Worm (Caenorhabditis elegans) whole organism, L4 larva: ENCODE results near the gene pitr-4.

Experiments used
- F26F4.8 ChIP-seq: fragments of 200-800 bp; sonication (Bioruptor generic); conservative IDR thresholded peaks from 2 replicates; pipeline ENCODE4 v1.3.6; 2022; ENCODE audit warnings: missing genetic modification characterization, missing compliant biosample characterization
- F37D6.2 ChIP-seq: sonication (generic microtip); optimal IDR thresholded peaks from 2 replicates; lab custom pipeline; 2016; ENCODE audit warnings: mild to moderate bottlenecking, missing genetic modification characterization, missing compliant biosample characterization
- F44E2.7 ChIP-seq: fragments of 200-800 bp; sonication (Bioruptor generic); IDR thresholded peaks from 2 replicates; pipeline ENCODE4 v2.1.2; 2022; ENCODE audit warnings: missing genetic modification characterization, missing compliant biosample characterization
- Y48G9A.11 ChIP-seq: fragments of 200-800 bp; sonication (Bioruptor generic); IDR thresholded peaks from 2 replicates; pipeline ENCODE4 v1.3.6; 2022; ENCODE audit warnings: missing genetic modification reagents, missing genetic modification characterization, missing compliant biosample characterization
- Y75B8A.6 ChIP-seq: fragments of 200-800 bp; sonication (Bioruptor generic); IDR thresholded peaks from 2 replicates; pipeline ENCODE4 v1.3.6; 2022; ENCODE audit warnings: missing genetic modification reagents, missing genetic modification characterization, missing compliant biosample characterization
- ZK546.5 ChIP-seq, 2 experiments: sonication (generic microtip); optimal IDR thresholded peaks; 2 replicates each; lab custom pipeline; 2017; ENCODE audit warnings: missing biosample characterization in 2 of 2, missing genetic modification characterization in 2 of 2
- aha-1 ChIP-seq: fragments of 150-350 bp; peaks from one replicate; lab custom pipeline; 2014; ENCODE audit warnings: missing biosample characterization, missing genetic modification characterization
- ama-1 ChIP-seq: fragments of 150-350 bp; optimal IDR thresholded peaks from 2 replicates; lab custom pipeline; 2014; ENCODE audit warnings: inconsistent platforms, mixed read lengths
- attf-4 ChIP-seq: sonication (generic microtip); optimal IDR thresholded peaks from 3 replicates; lab custom pipeline; 2017; ENCODE audit warnings: missing biosample characterization, missing genetic modification characterization
- ces-1 ChIP-seq: fragments of 150-350 bp; sonication (generic microtip); optimal IDR thresholded peaks from 4 replicates; lab custom pipeline; 2014; ENCODE audit warnings: missing biosample characterization, missing genetic modification reagents, missing genetic modification characterization
- ctbp-1 ChIP-seq: fragments of 200-800 bp; sonication (Bioruptor generic); IDR thresholded peaks from 2 replicates; pipeline ENCODE4 v1.3.6; 2022; ENCODE audit warnings: missing genetic modification reagents, missing genetic modification characterization, missing compliant biosample characterization
- daf-12 ChIP-seq: fragments of 150-350 bp; optimal IDR thresholded peaks from 2 replicates; lab custom pipeline; 2014; ENCODE audit warnings: missing biosample characterization, missing genetic modification reagents, missing genetic modification characterization
- daf-16 ChIP-seq, 3 experiments: sonication (generic microtip); optimal IDR thresholded peaks; 2 replicates each; lab custom pipeline; 2016 to 2017; ENCODE audit warnings: missing genetic modification characterization in 3 of 3, missing genetic modification reagents in 3 of 3, mild to moderate bottlenecking in 2 of 3, missing compliant biosample characterization in 2 of 3, missing biosample characterization in 1 of 3, moderate library complexity in 1 of 3
- dpl-1 ChIP-seq: fragments of 150-350 bp; optimal IDR thresholded peaks from 2 replicates; lab custom pipeline; 2014; ENCODE audit warnings: missing biosample characterization, missing genetic modification reagents, missing genetic modification characterization
- egl-43 ChIP-seq: fragments of 200-800 bp; sonication (Bioruptor generic); IDR thresholded peaks from 2 replicates; pipeline ENCODE4 v1.3.6; 2022; ENCODE audit warnings: missing genetic modification reagents, missing genetic modification characterization, missing compliant biosample characterization
- jun-1 ChIP-seq: fragments of 150-350 bp; optimal IDR thresholded peaks from 2 replicates; lab custom pipeline; 2014; ENCODE audit warnings: missing biosample characterization, missing genetic modification reagents, missing genetic modification characterization
- lim-7 ChIP-seq: fragments of 200-800 bp; sonication (Bioruptor generic); IDR thresholded peaks from 2 replicates; pipeline ENCODE4 v1.3.6; 2022; ENCODE audit warnings: missing genetic modification characterization, missing compliant biosample characterization
- lin-38 ChIP-seq: fragments of 200-800 bp; sonication (Bioruptor generic); IDR thresholded peaks from 2 replicates; pipeline ENCODE4 v1.3.6; 2022; ENCODE audit warnings: missing genetic modification reagents, missing genetic modification characterization, missing compliant biosample characterization
- madf-5 ChIP-seq, 2 experiments: fragments of 200-800 bp; sonication (Bioruptor generic); IDR thresholded peaks; 2 replicates each; pipeline ENCODE4 v1.3.6; 2022; ENCODE audit warnings: missing compliant biosample characterization in 2 of 2, missing genetic modification characterization in 2 of 2
- madf-9 ChIP-seq: fragments of 200-800 bp; sonication (Bioruptor generic); conservative IDR thresholded peaks from 2 replicates; pipeline ENCODE4 v1.3.6; 2022; ENCODE audit warnings: missing genetic modification reagents, missing genetic modification characterization, missing compliant biosample characterization
- nhr-102 ChIP-seq: sonication (generic microtip); optimal IDR thresholded peaks from 2 replicates; lab custom pipeline; 2016; ENCODE audit warnings: mild to moderate bottlenecking, missing genetic modification characterization, moderate library complexity, missing compliant biosample characterization
- nhr-237 ChIP-seq: sonication (generic microtip); optimal IDR thresholded peaks from 2 replicates; lab custom pipeline; 2017; ENCODE audit warnings: missing biosample characterization, missing genetic modification characterization
- nhr-28 ChIP-seq: fragments of 150-350 bp; optimal IDR thresholded peaks from 2 replicates; lab custom pipeline; 2014; ENCODE audit warnings: missing biosample characterization, missing genetic modification characterization
- nhr-48 ChIP-seq: sonication (generic microtip); optimal IDR thresholded peaks from 2 replicates; lab custom pipeline; 2016; ENCODE audit warnings: mild to moderate bottlenecking, missing genetic modification characterization, missing compliant biosample characterization
- nhr-6 ChIP-seq: fragments of 150-350 bp; optimal IDR thresholded peaks from 2 replicates; lab custom pipeline; 2014; ENCODE audit warnings: missing biosample characterization, missing genetic modification characterization
- pha-4 ChIP-seq, 2 experiments: fragments of 150-350 bp in 1 of 2; fragments of 200-800 bp in 1 of 2; sonication (Bioruptor generic) in 1 of 2; IDR thresholded peaks in 1 of 2; optimal IDR thresholded peaks in 1 of 2; 2 replicates each; pipeline versions ENCODE4 v1.3.6 to Lab custom; 2014 to 2022; ENCODE audit warnings: missing genetic modification characterization in 2 of 2, missing genetic modification reagents in 2 of 2, missing biosample characterization in 1 of 2, missing compliant biosample characterization in 1 of 2
- sdz-12 ChIP-seq: fragments of 200-800 bp; sonication (Bioruptor generic); optimal IDR thresholded peaks from 2 replicates; lab custom pipeline; 2018; ENCODE audit warnings: mild to moderate bottlenecking, missing genetic modification characterization, missing compliant biosample characterization
- set-16 ChIP-seq: fragments of 200-800 bp; sonication (Bioruptor generic); IDR thresholded peaks from 2 replicates; pipeline ENCODE4 v1.3.6; 2022; ENCODE audit warnings: missing genetic modification reagents, missing genetic modification characterization, missing compliant biosample characterization
- skn-1 ChIP-seq: fragments of 150-350 bp; optimal IDR thresholded peaks from 2 replicates; lab custom pipeline; 2014; ENCODE audit warnings: missing biosample characterization, missing genetic modification characterization
- snpc-4 ChIP-seq: fragments of 150-350 bp; optimal IDR thresholded peaks from 2 replicates; lab custom pipeline; 2014; ENCODE audit warnings: missing biosample characterization, missing genetic modification characterization
- spr-1 ChIP-seq: sonication (generic microtip); optimal IDR thresholded peaks from 2 replicates; lab custom pipeline; 2016; ENCODE audit warnings: mild to moderate bottlenecking, missing genetic modification characterization, missing compliant biosample characterization
- unc-39 ChIP-seq: sonication (generic microtip); optimal IDR thresholded peaks from 2 replicates; lab custom pipeline; 2017; ENCODE audit warnings: missing biosample characterization, missing genetic modification characterization
- zag-1 ChIP-seq: fragments of 150-350 bp; optimal IDR thresholded peaks from 2 replicates; lab custom pipeline; 2014; ENCODE audit warnings: missing biosample characterization, missing genetic modification characterization
- zip-2 ChIP-seq: fragments of 150-350 bp; optimal IDR thresholded peaks from 2 replicates; lab custom pipeline; 2014; ENCODE audit warnings: missing biosample characterization, missing genetic modification characterization

pitr-4 gene

DNA sequence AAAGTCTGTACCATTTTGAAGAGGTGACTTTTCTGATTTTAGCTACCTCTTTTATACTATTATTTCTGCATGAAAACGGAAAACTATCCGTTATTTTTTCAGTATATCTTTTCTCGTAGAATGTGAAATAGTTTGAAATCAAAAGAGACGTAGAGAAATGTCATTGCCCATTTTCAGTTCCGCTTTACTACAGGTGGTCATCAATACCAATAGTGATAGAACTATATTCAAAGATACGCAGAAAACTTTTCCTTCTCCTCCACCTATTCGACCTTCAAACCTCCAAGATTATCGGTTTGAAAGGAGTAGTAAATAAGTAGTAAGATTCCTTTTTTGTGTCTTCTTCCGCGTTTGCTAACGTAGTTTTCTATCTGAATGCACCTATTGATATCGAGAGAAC lies 28.1 kb downstream of the pitr-4 start, which contains the start of gene col-147 (continued):
- no peak for TF ChIP-seq zip-2 (tag; lab: Kevin White, UChicago)

DNA sequence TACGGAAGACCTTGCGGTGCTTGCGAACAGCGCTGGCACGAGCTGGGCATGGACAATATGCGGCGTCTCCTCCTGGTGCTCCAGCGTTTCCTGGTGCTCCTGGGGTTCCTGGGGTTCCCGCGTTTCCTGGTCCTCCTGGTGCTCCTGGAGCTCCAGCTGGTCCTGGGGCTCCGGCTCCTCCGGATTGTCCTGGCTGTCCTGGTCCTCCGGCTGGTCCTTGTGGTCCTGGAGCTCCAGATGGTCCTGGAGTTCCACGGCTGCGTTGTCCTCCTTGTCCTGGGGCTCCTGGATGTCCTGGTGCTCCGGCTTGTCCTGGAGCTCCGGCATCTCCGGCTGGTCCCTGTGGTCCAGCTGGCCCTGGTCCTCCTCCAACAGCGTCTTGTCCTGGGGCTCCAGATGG lies 29.1 kb downstream of the pitr-4 start:
- TF ChIP-seq daf-12 = no peak
- no peak for TF ChIP-seq sdz-12 (GFP tag; lab: Kevin White, UChicago)
- TF ChIP-seq set-16 (GFP tag; lab: Robert Waterston, UW) = peak; percentile 99
- TF ChIP-seq F26F4.8 = 0 out of 2 replicates have a peak, but pooled peaks have one; percentile 4
- TF ChIP-seq pha-4 (GFP tag; IDR thresholded peaks at IDR 0.05; lab: Robert Waterston, UW) = peak; percentile 56; the same call in 1 of the 2 replicates
- TF ChIP-seq pha-4 (tag; optimal IDR thresholded peaks at IDR 0.05; lab: Kevin White, UChicago) = no peak
- TF ChIP-seq madf-5 (GFP tag; IDR thresholded peaks at IDR 0.05; lab: Robert Waterston, UW) = peak in 1 of 2 experiments; percentile 52; a peak in 1 of 4 replicates
- no peak for TF ChIP-seq nhr-237
- no peak for TF ChIP-seq dpl-1

DNA sequence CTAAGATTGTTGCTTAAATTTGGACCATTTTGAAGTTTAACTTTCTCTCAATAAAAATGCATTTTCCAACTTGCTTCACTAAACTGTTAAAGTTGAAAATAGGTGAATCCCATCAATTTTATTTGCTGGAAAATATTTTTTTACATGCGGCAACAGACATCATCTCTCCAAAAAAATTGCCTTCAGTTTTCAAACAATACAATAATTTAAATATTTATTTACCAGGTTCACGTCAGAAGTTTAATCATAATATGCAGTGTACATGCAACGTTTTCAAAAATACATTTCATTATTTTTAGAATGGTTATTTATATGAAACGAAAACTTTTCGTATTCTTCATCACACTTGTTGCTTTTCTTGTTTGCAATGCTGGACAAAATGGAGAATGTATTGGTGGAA lies 30.5 kb downstream of the pitr-4 start, which contains the start of gene T06E4.5:
Gene T06E4.5 (plus strand): TSS at position 301 of the 400 bp plus-strand sequence.
- TF ChIP-seq jun-1 (tag; lab: Kevin White, UChicago) (no peak), snpc-4 (tag; lab: Kevin White, UChicago) (no peak), ama-1 (lab: Kevin White, UChicago) (no peak), nhr-28 (tag; lab: Kevin White, UChicago) (no peak), spr-1 (tag; lab: Kevin White, UChicago) (no peak), nhr-102 (tag; lab: Kevin White, UChicago) (no peak)

DNA sequence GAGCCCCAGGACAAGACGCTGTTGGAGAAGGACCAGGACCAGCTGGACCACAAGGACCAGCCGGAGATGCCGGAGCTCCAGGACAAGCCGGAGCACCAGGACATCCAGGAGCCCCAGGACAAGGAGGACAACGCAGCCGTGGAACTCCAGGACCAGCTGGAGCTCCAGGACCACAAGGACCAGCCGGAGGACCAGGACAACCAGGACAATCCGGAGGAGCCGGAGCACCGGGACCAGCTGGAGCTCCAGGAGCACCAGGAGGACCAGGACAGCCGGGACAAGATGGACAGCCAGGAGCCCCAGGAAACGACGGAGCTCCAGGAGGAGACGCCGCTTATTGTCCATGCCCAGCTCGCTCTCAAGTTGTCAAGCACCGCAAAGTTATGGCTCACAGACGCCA lies 30.9 kb downstream of the pitr-4 start:
- TF ChIP-seq attf-4 (tag; lab: Kevin White, UChicago) (no peak), skn-1 (tag; lab: Kevin White, UChicago) (no peak), ZK546.5 (tag; optimal IDR thresholded peaks at IDR 0.05; lab: Kevin White, UChicago) (no peak), ces-1 (GFP tag; lab: Kevin White, UChicago) (no peak), Y48G9A.11 (GFP tag; lab: Robert Waterston, UW) (0 out of 2 replicates have a peak, but pooled peaks have one; percentile 46), lin-38 (0 out of 2 replicates have a peak, but pooled peaks have one; percentile 23), lim-7 (GFP tag; lab: Robert Waterston, UW) (0 out of 2 replicates have a peak, but pooled peaks have one; percentile 28), set-16 (GFP tag; lab: Robert Waterston, UW) (peak; percentile 98), nhr-102 (tag; lab: Kevin White, UChicago) (no peak), madf-5 (GFP tag; IDR thresholded peaks at IDR 0.05; lab: Robert Waterston, UW) (peak in 1 of 2 experiments; percentile 29; a peak in 1 of 4 replicates), daf-16 (GFP tag; optimal IDR thresholded peaks at IDR 0.05; lab: Kevin White, UChicago) (no peak), daf-16 (tag; optimal IDR thresholded peaks at IDR 0.05; lab: Kevin White, UChicago) (no peak), aha-1 (tag; lab: Kevin White, UChicago) (no peak), ctbp-1 (GFP tag; lab: Robert Waterston, UW) (0 out of 2 replicates have a peak, but pooled peaks have one; percentile 14), madf-9 (GFP tag; lab: Robert Waterston, UW) (no peak), egl-43 (GFP tag; lab: Robert Waterston, UW) (0 out of 2 replicates have a peak, but pooled peaks have one; percentile 46), unc-39 (tag; lab: Kevin White, UChicago) (no peak), F44E2.7 (GFP tag; lab: Robert Waterston, UW) (0 out of 2 replicates have a peak, but pooled peaks have one; percentile 47), daf-12 (no peak)
- TF ChIP-seq, all 104 proteins: peak for 8

DNA sequence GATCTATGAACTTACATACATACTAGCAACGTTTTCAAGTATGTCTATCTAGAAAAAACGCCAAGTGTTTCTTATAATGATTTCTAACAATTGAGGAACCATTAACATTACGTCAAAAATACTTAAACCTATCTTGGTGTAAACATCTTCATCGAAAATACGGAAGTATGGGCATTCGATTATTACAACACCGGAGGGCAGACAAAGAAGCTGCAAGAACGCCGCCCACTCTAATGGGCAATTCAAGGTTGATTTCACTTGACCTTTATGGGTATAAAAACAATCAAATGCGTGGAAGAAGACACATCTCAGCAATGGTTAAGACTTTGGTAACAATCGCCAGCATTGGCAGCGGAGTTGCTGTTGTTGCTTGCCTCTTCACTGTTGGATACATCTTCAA lies 31.8 kb downstream of the pitr-4 start, which contains the start of gene col-146:
Gene col-146 (plus strand): TSS at position 301 of the 400 bp plus-strand sequence.
- TF ChIP-seq nhr-48 (tag; lab: Kevin White, UChicago) (no peak), zag-1 (tag; lab: Kevin White, UChicago) (no peak), F37D6.2 (tag; lab: Kevin White, UChicago) (no peak), Y75B8A.6 (no peak), nhr-6 (tag; lab: Kevin White, UChicago) (no peak), madf-9 (GFP tag; lab: Robert Waterston, UW) (no peak)
- TF ChIP-seq, all 104 proteins: peak for 0
